Worm (Caenorhabditis elegans) whole organism, L1 larva: ENCODE results near the gene F32D8.13.

Experiments used
- C04F5.9 ChIP-seq: sonication (generic microtip); optimal IDR thresholded peaks from 2 replicates; lab custom pipeline; 2016; ENCODE audit warnings: missing genetic modification characterization, missing compliant biosample characterization
- C16A3.4 ChIP-seq: fragments of 150-350 bp; optimal IDR thresholded peaks from 2 replicates; lab custom pipeline; 2014; ENCODE audit warnings: missing biosample characterization, missing genetic modification characterization
- C34B4.2 ChIP-seq: sonication (generic microtip); optimal IDR thresholded peaks from 2 replicates; lab custom pipeline; 2017; ENCODE audit warnings: mild to moderate bottlenecking, missing genetic modification characterization, missing compliant biosample characterization
- alr-1 ChIP-seq: fragments of 200-800 bp; sonication (Bioruptor generic); optimal IDR thresholded peaks from 2 replicates; lab custom pipeline; 2018; ENCODE audit warnings: borderline replicate concordance, mild to moderate bottlenecking, missing genetic modification characterization, missing compliant biosample characterization
- aly-2 ChIP-seq: fragments of 150-350 bp; optimal IDR thresholded peaks from 2 replicates; lab custom pipeline; 2014; ENCODE audit warnings: missing biosample characterization, missing genetic modification characterization
- ama-1 ChIP-seq: fragments of 150-350 bp; optimal IDR thresholded peaks from 2 replicates; lab custom pipeline; 2014
- blmp-1 ChIP-seq: fragments of 150-350 bp; optimal IDR thresholded peaks from 2 replicates; lab custom pipeline; 2014; ENCODE audit warnings: missing biosample characterization, missing genetic modification characterization
- ceh-63 ChIP-seq: fragments of 200-800 bp; sonication (Bioruptor generic); optimal IDR thresholded peaks from 2 replicates; lab custom pipeline; 2018; ENCODE audit warnings: mild to moderate bottlenecking, missing genetic modification characterization, missing compliant biosample characterization
- ceh-8 ChIP-seq: fragments of 200-800 bp; sonication (Bioruptor generic); optimal IDR thresholded peaks from 2 replicates; lab custom pipeline; 2018; ENCODE audit warnings: mild to moderate bottlenecking, missing genetic modification characterization, moderate library complexity, missing compliant biosample characterization
- ceh-82 ChIP-seq, 3 experiments: fragments of 150-350 bp in 1 of 3; sonication (generic microtip) in 2 of 3; optimal IDR thresholded peaks; 2 replicates each; lab custom pipeline; 2014 to 2017; ENCODE audit warnings: missing biosample characterization in 3 of 3, missing genetic modification characterization in 3 of 3
- dpl-1 ChIP-seq, 3 experiments: fragments of 150-350 bp in 2 of 3; sonication (generic microtip) in 1 of 3; optimal IDR thresholded peaks; 2 replicates each; lab custom pipeline; 2014 to 2017; ENCODE audit warnings: missing biosample characterization in 3 of 3, missing genetic modification characterization in 3 of 3, missing genetic modification reagents in 3 of 3
- dsc-1 ChIP-seq: sonication (generic microtip); optimal IDR thresholded peaks from 2 replicates; lab custom pipeline; 2016; ENCODE audit warnings: mild to moderate bottlenecking, missing genetic modification characterization, missing compliant biosample characterization
- efl-1 ChIP-seq, 4 experiments: fragments of 150-350 bp; optimal IDR thresholded peaks in 3 of 4; peaks in 1 of 4; 1 replicate in 1 of 4; 2 replicates in 3 of 4; lab custom pipeline; 2014; ENCODE audit warnings: missing biosample characterization in 2 of 4, missing genetic modification characterization in 2 of 4, missing genetic modification reagents in 2 of 4
- efl-3 ChIP-seq: fragments of 200-800 bp; sonication (Bioruptor generic); optimal IDR thresholded peaks from 2 replicates; lab custom pipeline; 2018; ENCODE audit warnings: mild to moderate bottlenecking, missing genetic modification characterization, missing compliant biosample characterization
- egl-27 ChIP-seq, 2 experiments: fragments of 150-350 bp in 1 of 2; sonication (generic microtip); optimal IDR thresholded peaks; 3 replicates each; lab custom pipeline; 2017 to 2018; ENCODE audit warnings: missing biosample characterization in 2 of 2, missing genetic modification characterization in 2 of 2, missing genetic modification reagents in 2 of 2
- elt-2 ChIP-seq: sonication (generic microtip); optimal IDR thresholded peaks from 2 replicates; lab custom pipeline; 2016; ENCODE audit warnings: missing genetic modification characterization, mild to moderate bottlenecking, inconsistent platforms, missing compliant biosample characterization, missing genetic modification reagents
- elt-3 ChIP-seq, 6 experiments: fragments of 150-350 bp in 1 of 6; sonication (generic microtip); optimal IDR thresholded peaks; 2 replicates each; lab custom pipeline; 2017 to 2018; ENCODE audit warnings: missing biosample characterization in 6 of 6, missing genetic modification characterization in 6 of 6, inconsistent platforms in 1 of 6
- fkh-10 ChIP-seq: sonication (generic microtip); optimal IDR thresholded peaks from 2 replicates; lab custom pipeline; 2017; ENCODE audit warnings: missing biosample characterization, missing genetic modification reagents, missing genetic modification characterization
- hlh-4 ChIP-seq: sonication (generic microtip); optimal IDR thresholded peaks from 2 replicates; lab custom pipeline; 2016; ENCODE audit warnings: mild to moderate bottlenecking, missing genetic modification characterization, missing compliant biosample characterization
- hpl-2 ChIP-seq: fragments of 150-350 bp; optimal IDR thresholded peaks from 2 replicates; lab custom pipeline; 2014; ENCODE audit warnings: missing biosample characterization, missing genetic modification reagents, missing genetic modification characterization
- lin-13 ChIP-seq: fragments of 150-350 bp; optimal IDR thresholded peaks from 2 replicates; lab custom pipeline; 2014; ENCODE audit warnings: missing biosample characterization, missing genetic modification reagents, missing genetic modification characterization
- lin-14 ChIP-seq: fragments of 200-800 bp; sonication (Bioruptor generic); optimal IDR thresholded peaks from 2 replicates; lab custom pipeline; 2018; ENCODE audit warnings: mild to moderate bottlenecking, missing genetic modification characterization, moderate library complexity, missing compliant biosample characterization
- lin-35 ChIP-seq, 2 experiments: fragments of 150-350 bp; optimal IDR thresholded peaks; 2 replicates each; lab custom pipeline; 2014; ENCODE audit warnings: missing biosample characterization in 2 of 2, missing genetic modification characterization in 2 of 2, missing genetic modification reagents in 2 of 2
- lir-3 ChIP-seq: sonication (generic microtip); optimal IDR thresholded peaks from 2 replicates; lab custom pipeline; 2016; ENCODE audit warnings: mild to moderate bottlenecking, missing genetic modification characterization, moderate library complexity, missing compliant biosample characterization; ENCODE audit not compliant: poor library complexity
- lsy-2 ChIP-seq, 2 experiments: fragments of 150-350 bp; optimal IDR thresholded peaks; 2 replicates each; lab custom pipeline; 2014; ENCODE audit warnings: missing biosample characterization in 2 of 2, missing genetic modification characterization in 2 of 2
- mdl-1 ChIP-seq, 2 experiments: fragments of 150-350 bp; optimal IDR thresholded peaks; 2 replicates each; lab custom pipeline; 2014 to 2017; ENCODE audit warnings: missing biosample characterization in 2 of 2, missing genetic modification characterization in 2 of 2, inconsistent platforms in 1 of 2
- nhr-19 ChIP-seq: fragments of 200-800 bp; sonication (Bioruptor generic); conservative IDR thresholded peaks from 2 replicates; pipeline ENCODE4 v1.3.6; 2022; ENCODE audit warnings: missing genetic modification characterization, missing compliant biosample characterization
- nhr-20 ChIP-seq: sonication (generic microtip); optimal IDR thresholded peaks from 2 replicates; lab custom pipeline; 2016; ENCODE audit warnings: mild to moderate bottlenecking, missing genetic modification characterization, missing compliant biosample characterization
- nhr-47 ChIP-seq: sonication (generic microtip); optimal IDR thresholded peaks from 2 replicates; lab custom pipeline; 2016; ENCODE audit warnings: mild to moderate bottlenecking, missing genetic modification characterization, moderate library complexity, missing compliant biosample characterization
- nhr-71 ChIP-seq: sonication (generic microtip); optimal IDR thresholded peaks from 2 replicates; lab custom pipeline; 2016; ENCODE audit warnings: mild to moderate bottlenecking, missing genetic modification characterization, moderate library complexity, missing compliant biosample characterization
- nhr-77 ChIP-seq: fragments of 150-350 bp; optimal IDR thresholded peaks from 2 replicates; lab custom pipeline; 2014; ENCODE audit warnings: missing biosample characterization, missing genetic modification characterization
- nhr-84 ChIP-seq: sonication (generic microtip); optimal IDR thresholded peaks from 2 replicates; lab custom pipeline; 2017; ENCODE audit warnings: missing biosample characterization, missing genetic modification characterization
- nhr-85 ChIP-seq: sonication (generic microtip); peaks from one replicate; lab custom pipeline; 2016; ENCODE audit warnings: missing genetic modification characterization, inconsistent platforms, missing compliant biosample characterization
- nhr-90 ChIP-seq: sonication (generic microtip); optimal IDR thresholded peaks from 2 replicates; lab custom pipeline; 2016; ENCODE audit warnings: mild to moderate bottlenecking, missing genetic modification characterization, missing compliant biosample characterization; ENCODE audit not compliant: poor library complexity
- rnt-1 ChIP-seq: sonication (generic microtip); optimal IDR thresholded peaks from 2 replicates; lab custom pipeline; 2016; ENCODE audit warnings: mild to moderate bottlenecking, missing genetic modification characterization, moderate library complexity, missing compliant biosample characterization
- snu-23 ChIP-seq: sonication (generic microtip); optimal IDR thresholded peaks from 2 replicates; lab custom pipeline; 2016; ENCODE audit warnings: missing genetic modification characterization, missing compliant biosample characterization
- sptf-1 ChIP-seq: fragments of 150-350 bp; optimal IDR thresholded peaks from 2 replicates; lab custom pipeline; 2014; ENCODE audit warnings: missing biosample characterization, missing genetic modification characterization
- swsn-7 ChIP-seq: sonication (generic microtip); optimal IDR thresholded peaks from 2 replicates; lab custom pipeline; 2016; ENCODE audit warnings: missing genetic modification characterization, missing compliant biosample characterization
- unc-130 ChIP-seq: fragments of 150-350 bp; optimal IDR thresholded peaks from 2 replicates; lab custom pipeline; 2017; ENCODE audit warnings: missing biosample characterization, missing genetic modification characterization, inconsistent platforms
- zip-4 ChIP-seq: fragments of 200-800 bp; sonication (Bioruptor generic); optimal IDR thresholded peaks from 2 replicates; lab custom pipeline; 2018; ENCODE audit warnings: mild to moderate bottlenecking, missing genetic modification characterization, moderate library complexity, missing compliant biosample characterization

The F32D8.13 gene

ce11 chrV:10893510-10894128 lies 2.7 kb downstream of the F32D8.13 start, which contains the start of gene F32D8.4:
F32D8.4 (minus strand) TSS chrV:10893560.
- TF ChIP-seq efl-1 (optimal IDR thresholded peaks at IDR 0.05; lab: Kevin White, UChicago), result no peak
- TF ChIP-seq efl-1 (GFP tag; optimal IDR thresholded peaks at IDR 0.05 in 1 of 2; lab: Kevin White, UChicago), result peak in 1 of 2 experiments; percentile 90
- no peak for TF ChIP-seq ceh-63 (GFP tag; lab: Kevin White, UChicago)
- no peak for TF ChIP-seq nhr-77 (tag; lab: Kevin White, UChicago)
- TF ChIP-seq C16A3.4 (tag; lab: Kevin White, UChicago), result no peak
- TF ChIP-seq C04F5.9 (tag; lab: Kevin White, UChicago), result no peak
- TF ChIP-seq, all 84 proteins: peak for 1

ce11 chrV:10890980-10891379 lies 5.4 kb downstream of the F32D8.13 start, which contains the start of gene F32D8.12:
F32D8.12 (minus strand) TSS chrV:10891027.
- TF ChIP-seq sptf-1 (no peak), lin-35 (GFP tag; optimal IDR thresholded peaks at IDR 0.05; lab: Kevin White, UChicago) (peak; percentile 23 to 59), efl-1 (optimal IDR thresholded peaks at IDR 0.05; lab: Kevin White, UChicago) (peak; percentile 68 to 81), efl-1 (GFP tag; optimal IDR thresholded peaks at IDR 0.05 in 1 of 2; lab: Kevin White, UChicago) (peak; percentile 18 to 95), rnt-1 (peak; percentile 37), efl-3 (GFP tag; lab: Kevin White, UChicago) (no peak), elt-3 (tag; optimal IDR thresholded peaks at IDR 0.05; lab: Kevin White, UChicago) (peak in 2 of 6 experiments; percentile 41 to 62), fkh-10 (GFP tag; lab: Kevin White, UChicago) (no peak), C34B4.2 (tag; lab: Kevin White, UChicago) (no peak), nhr-84 (no peak), ceh-82 (tag; optimal IDR thresholded peaks at IDR 0.05; lab: Kevin White, UChicago) (peak in 1 of 3 experiments; percentile 22), elt-2 (tag; lab: Kevin White, UChicago) (peak; percentile 42), aly-2 (no peak), dpl-1 (GFP tag; optimal IDR thresholded peaks at IDR 0.05; lab: Kevin White, UChicago) (peak in 2 of 3 experiments; percentile 11 to 17), hpl-2 (no peak), blmp-1 (tag; lab: Kevin White, UChicago) (peak; percentile 55), unc-130 (tag; lab: Kevin White, UChicago) (peak; percentile 57), ceh-8 (GFP tag; lab: Kevin White, UChicago) (no peak), alr-1 (tag; lab: Kevin White, UChicago) (no peak), lin-14 (peak; percentile 61), lsy-2 (tag; optimal IDR thresholded peaks at IDR 0.05; lab: Kevin White, UChicago) (peak; percentile 33 to 45), zip-4 (GFP tag; lab: Kevin White, UChicago) (no peak), nhr-19 (GFP tag; lab: Robert Waterston, UW) (peak; percentile 74), nhr-47 (tag; lab: Kevin White, UChicago) (peak; percentile 36), snu-23 (peak; percentile 84), egl-27 (tag; optimal IDR thresholded peaks at IDR 0.05; lab: Kevin White, UChicago) (no peak), swsn-7 (tag; lab: Kevin White, UChicago) (peak; percentile 44), lin-13 (GFP tag; lab: Kevin White, UChicago) (peak; percentile 9), nhr-71 (tag; lab: Kevin White, UChicago) (peak; percentile 86), dsc-1 (peak; percentile 19), mdl-1 (tag; optimal IDR thresholded peaks at IDR 0.05; lab: Kevin White, UChicago) (peak in 1 of 2 experiments; percentile 10), ama-1 (peak; percentile 44), lir-3 (peak; percentile 18), nhr-20 (tag; lab: Kevin White, UChicago) (peak; percentile 82), nhr-90 (tag; lab: Kevin White, UChicago) (peak; percentile 41), hlh-4 (no peak), C16A3.4 (tag; lab: Kevin White, UChicago) (peak; percentile 35), nhr-85 (peak; percentile 65)
